Fruit fly (Drosophila melanogaster) whole organism: ENCODE data around the gene dj-1beta.

Source experiments
- CG8478 ChIP-seq: fragments of >200 bp; optimal IDR thresholded peaks from 2 replicates; lab custom pipeline; 2018; ENCODE audit warnings: inconsistent platforms
- Dll ChIP-seq: fragments of >200 bp; optimal IDR thresholded peaks from 2 replicates; lab custom pipeline; 2017
- EcR ChIP-seq, 2 experiments: fragments of >200 bp; optimal IDR thresholded peaks; 2 replicates each; lab custom pipeline; 2017; ENCODE audit warnings: missing biosample characterization in 2 of 2, missing genetic modification characterization in 2 of 2, missing genetic modification reagents in 2 of 2
- pan ChIP-seq: fragments of >200 bp; optimal IDR thresholded peaks from 2 replicates; lab custom pipeline; 2017
- psq ChIP-seq: fragments of >200 bp; optimal IDR thresholded peaks from 2 replicates; lab custom pipeline; 2017
- usp ChIP-seq: fragments of >200 bp; optimal IDR thresholded peaks from 2 replicates; lab custom pipeline; 2017; ENCODE audit warnings: missing biosample characterization, missing genetic modification characterization, mixed read lengths

Gene dj-1beta

dm6 chr3R:30772779-30773546, 34.0 kb upstream of the dj-1beta start:
- no peak for TF ChIP-seq psq (lab: Kevin White, UChicago)
- no peak for TF ChIP-seq Dll
- TF ChIP-seq EcR (GFP tag; optimal IDR thresholded peaks at IDR 0.05; lab: Kevin White, UChicago), result no peak
- no peak for TF ChIP-seq CG8478 (lab: Kevin White, UChicago)
- TF ChIP-seq pan (lab: Kevin White, UChicago), result no peak
- no peak for TF ChIP-seq usp (GFP tag; lab: Kevin White, UChicago)

- TF ChIP-seq usp (GFP tag; lab: Kevin White, UChicago) (no peak), EcR (GFP tag; optimal IDR thresholded peaks at IDR 0.05; lab: Kevin White, UChicago) (no peak), Dll (no peak), pan (lab: Kevin White, UChicago) (no peak), CG8478 (lab: Kevin White, UChicago) (no peak), psq (lab: Kevin White, UChicago) (no peak)
Measured at dm6 chr3R:30775249-30775648, 31.7 kb upstream of the dj-1beta start.

dm6 chr3R:30775933-30776332, 31.0 kb upstream of the dj-1beta start:
- TF ChIP-seq CG8478 (lab: Kevin White, UChicago) (no peak), Dll (no peak), usp (GFP tag; lab: Kevin White, UChicago) (no peak), pan (lab: Kevin White, UChicago) (no peak), EcR (GFP tag; optimal IDR thresholded peaks at IDR 0.05; lab: Kevin White, UChicago) (no peak), psq (lab: Kevin White, UChicago) (no peak)

- TF ChIP-seq EcR (GFP tag; optimal IDR thresholded peaks at IDR 0.05; lab: Kevin White, UChicago) (no peak), pan (lab: Kevin White, UChicago) (no peak), psq (lab: Kevin White, UChicago) (no peak), CG8478 (lab: Kevin White, UChicago) (no peak), usp (GFP tag; lab: Kevin White, UChicago) (no peak), Dll (no peak)
Measured at dm6 chr3R:30779257-30779656, 27.7 kb upstream of the dj-1beta start.

- no peak for TF ChIP-seq CG8478 (lab: Kevin White, UChicago)
- TF ChIP-seq Dll, result no peak
- no peak for TF ChIP-seq usp (GFP tag; lab: Kevin White, UChicago)
- TF ChIP-seq EcR (GFP tag; optimal IDR thresholded peaks at IDR 0.05; lab: Kevin White, UChicago), result no peak
- no peak for TF ChIP-seq pan (lab: Kevin White, UChicago)
- TF ChIP-seq psq (lab: Kevin White, UChicago), result no peak
Measured at dm6 chr3R:30780451-30780850, 26.5 kb upstream of the dj-1beta start.

- no peak for TF ChIP-seq usp (GFP tag; lab: Kevin White, UChicago)
Measured at dm6 chr3R:30781116-30781515, 25.8 kb upstream of the dj-1beta start.

- TF ChIP-seq psq (lab: Kevin White, UChicago) (no peak), usp (GFP tag; lab: Kevin White, UChicago) (no peak), Dll (peak; percentile 38), EcR (GFP tag; optimal IDR thresholded peaks at IDR 0.05; lab: Kevin White, UChicago) (peak in 1 of 2 experiments; percentile 25), CG8478 (lab: Kevin White, UChicago) (no peak), pan (lab: Kevin White, UChicago) (no peak)
Measured at dm6 chr3R:30781661-30782120, 25.2 kb upstream of the dj-1beta start.

dm6 chr3R:30782553-30782952, 24.4 kb upstream of the dj-1beta start:
- TF ChIP-seq CG8478 (lab: Kevin White, UChicago), result no peak
- TF ChIP-seq usp (GFP tag; lab: Kevin White, UChicago), result no peak
- TF ChIP-seq Dll, result no peak
- no peak for TF ChIP-seq psq (lab: Kevin White, UChicago)
- no peak for TF ChIP-seq EcR (GFP tag; optimal IDR thresholded peaks at IDR 0.05; lab: Kevin White, UChicago)
- no peak for TF ChIP-seq pan (lab: Kevin White, UChicago)

dm6 chr3R:30789363-30789762, 17.6 kb upstream of the dj-1beta start:
- TF ChIP-seq usp (GFP tag; lab: Kevin White, UChicago) (no peak), Dll (no peak), psq (lab: Kevin White, UChicago) (no peak), CG8478 (lab: Kevin White, UChicago) (no peak), pan (lab: Kevin White, UChicago) (no peak), EcR (GFP tag; optimal IDR thresholded peaks at IDR 0.05; lab: Kevin White, UChicago) (no peak)

dm6 chr3R:30792959-30793358, 14.0 kb upstream of the dj-1beta start:
- TF ChIP-seq Dll (no peak), pan (lab: Kevin White, UChicago) (no peak), CG8478 (lab: Kevin White, UChicago) (no peak), psq (lab: Kevin White, UChicago) (no peak), EcR (GFP tag; optimal IDR thresholded peaks at IDR 0.05; lab: Kevin White, UChicago) (no peak), usp (GFP tag; lab: Kevin White, UChicago) (no peak)

- TF ChIP-seq Dll (peak; percentile 60), CG8478 (lab: Kevin White, UChicago) (peak; percentile 37), pan (lab: Kevin White, UChicago) (no peak)
Measured at dm6 chr3R:30794564-30795313, 12.2 kb upstream of the dj-1beta start.
